Worm (Caenorhabditis elegans): ENCODE measurements around the gene R09F10.5.

ce11 chrX:8354284-8354784, 46.8 kb upstream of the R09F10.5 start:
- TF ChIP-seq ztf-23 (GFP tag; IDR thresholded peaks at IDR 0.05) (no peak), flt-1 (GFP tag; IDR thresholded peaks at IDR 0.05) (no peak), ref-1 (GFP tag; conservative IDR thresholded peaks at IDR 0.05) (no peak), ztf-29 (GFP tag; IDR thresholded peaks at IDR 0.05) (no peak), klf-2 (GFP tag; conservative IDR thresholded peaks at IDR 0.05) (no peak), T22C8.4 (GFP tag; IDR thresholded peaks at IDR 0.05) (no peak), tab-1 (GFP tag; IDR thresholded peaks at IDR 0.05) (no peak), cog-1 (tag; optimal IDR thresholded peaks at IDR 0.05) (no peak)

Data from whole organism, midembryonic.